Fruit fly (Drosophila melanogaster) whole organism, embryonic: ENCODE data around the gene Shc.

Source experiments
- CG1832 ChIP-seq: fragments of 200-800 bp; sonication (Bioruptor generic); optimal IDR thresholded peaks from 2 replicates; lab custom pipeline; 2017; ENCODE audit warnings: missing biosample characterization, mild to moderate bottlenecking, missing genetic modification characterization, inconsistent platforms
- CG31441 ChIP-seq: fragments of 200-800 bp; sonication (Bioruptor generic); IDR thresholded peaks from 2 replicates; pipeline ENCODE4 v1.3.6; 2022; ENCODE audit warnings: missing biosample characterization, missing genetic modification characterization
- zfh2 ChIP-seq: fragments of 200-800 bp; sonication (Bioruptor generic); optimal IDR thresholded peaks from 2 replicates; lab custom pipeline; 2016; ENCODE audit warnings: missing biosample characterization, missing genetic modification characterization

- TF ChIP-seq CG31441 (no peak), CG1832 (no peak), zfh2 (no peak)
Observed at dm6 chr3L:9421621-9422020, 5.2 kb upstream of the Shc start.
